Fruit fly (Drosophila melanogaster) whole organism, embryonic: ENCODE measurements around the gene CG17202.

Experiments
- Antp ChIP-seq: fragments of 200-800 bp; sonication (Bioruptor generic); optimal IDR thresholded peaks from 3 replicates; lab custom pipeline; 2016; ENCODE audit warnings: missing biosample characterization, missing genetic modification characterization
- Bgb ChIP-seq: fragments of 200-800 bp; sonication (Bioruptor generic); IDR thresholded peaks from 2 replicates; pipeline ENCODE4 v1.3.6; 2022; ENCODE audit warnings: missing biosample characterization, missing genetic modification characterization; ENCODE audit not compliant: partially characterized antibody
- Blimp-1 ChIP-seq: fragments of 200-800 bp; sonication (Bioruptor generic); optimal IDR thresholded peaks from 3 replicates; lab custom pipeline; 2018; ENCODE audit warnings: missing biosample characterization, missing genetic modification characterization, mild to moderate bottlenecking, moderate library complexity, missing genetic modification reagents
- Bteb2 ChIP-seq: fragments of 200-800 bp; sonication (Bioruptor generic); optimal IDR thresholded peaks from 2 replicates; lab custom pipeline; 2016; ENCODE audit warnings: missing biosample characterization, missing genetic modification characterization
- CG11723 ChIP-seq: fragments of 200-800 bp; sonication (Bioruptor generic); optimal IDR thresholded peaks from 2 replicates; lab custom pipeline; 2017; ENCODE audit warnings: missing biosample characterization, mild to moderate bottlenecking, missing genetic modification characterization
- CG12942 ChIP-seq: fragments of 200-800 bp; sonication (Bioruptor generic); optimal IDR thresholded peaks from 3 replicates; lab custom pipeline; 2016; ENCODE audit warnings: missing biosample characterization, missing genetic modification characterization
- CG13123 ChIP-seq: fragments of 200-800 bp; sonication (Bioruptor generic); optimal IDR thresholded peaks from 2 replicates; lab custom pipeline; 2016; ENCODE audit warnings: missing biosample characterization, missing genetic modification characterization
- CG16779 ChIP-seq: fragments of 200-800 bp; sonication (Bioruptor generic); IDR thresholded peaks from 2 replicates; pipeline ENCODE4 v1.3.6; 2022; ENCODE audit warnings: missing biosample characterization, missing genetic modification characterization
- CG16815 ChIP-seq: fragments of 200-800 bp; sonication (Bioruptor generic); optimal IDR thresholded peaks from 3 replicates; lab custom pipeline; 2017; ENCODE audit warnings: missing biosample characterization, mild to moderate bottlenecking, missing genetic modification characterization
- CG17912 ChIP-seq: fragments of 200-800 bp; sonication (Bioruptor generic); optimal IDR thresholded peaks from 2 replicates; lab custom pipeline; 2018; ENCODE audit warnings: missing biosample characterization, mild to moderate bottlenecking, missing genetic modification characterization
- CG18764 ChIP-seq: fragments of 200-800 bp; sonication (Bioruptor generic); optimal IDR thresholded peaks from 3 replicates; lab custom pipeline; 2016; ENCODE audit warnings: missing biosample characterization, missing genetic modification characterization
- CG2202 ChIP-seq: fragments of 200-800 bp; sonication (Bioruptor generic); optimal IDR thresholded peaks from 2 replicates; lab custom pipeline; 2018; ENCODE audit warnings: missing biosample characterization, mild to moderate bottlenecking, missing genetic modification characterization
- CG2678 ChIP-seq: fragments of 200-800 bp; sonication (Bioruptor generic); optimal IDR thresholded peaks from 3 replicates; lab custom pipeline; 2019; ENCODE audit warnings: missing biosample characterization, mild to moderate bottlenecking, missing genetic modification characterization, moderate library complexity
- CG3163 ChIP-seq: fragments of 200-800 bp; sonication (Bioruptor generic); optimal IDR thresholded peaks from 3 replicates; lab custom pipeline; 2016; ENCODE audit warnings: missing biosample characterization, missing genetic modification characterization
- CG3726 ChIP-seq: fragments of 200-800 bp; sonication (Bioruptor generic); IDR thresholded peaks from 3 replicates; pipeline ENCODE4, ENCODE4 v1.3.6; 2022; ENCODE audit warnings: missing biosample characterization, missing genetic modification characterization
- CG4360 ChIP-seq: fragments of 200-800 bp; sonication (Bioruptor generic); IDR thresholded peaks from 2 replicates; pipeline ENCODE4 v1.3.6; 2022; ENCODE audit warnings: missing biosample characterization, missing genetic modification characterization
- CG43689 ChIP-seq: fragments of 200-800 bp; sonication (Bioruptor generic); IDR thresholded peaks from 2 replicates; pipeline ENCODE4 v1.3.6; 2022; ENCODE audit warnings: missing biosample characterization, missing genetic modification characterization
- CG6765 ChIP-seq: fragments of 200-800 bp; sonication (Bioruptor generic); optimal IDR thresholded peaks from 3 replicates; lab custom pipeline; 2017; ENCODE audit warnings: missing biosample characterization, mild to moderate bottlenecking, missing genetic modification characterization
- CG6791 ChIP-seq: fragments of 200-800 bp; sonication (Bioruptor generic); IDR thresholded peaks from 3 replicates; pipeline ENCODE4 v1.3.6; 2022; ENCODE audit warnings: missing biosample characterization, missing genetic modification characterization; ENCODE audit not compliant: partially characterized antibody
- CG7987 ChIP-seq: fragments of 200-800 bp; sonication (Bioruptor generic); optimal IDR thresholded peaks from 2 replicates; lab custom pipeline; 2018; ENCODE audit warnings: missing biosample characterization, mild to moderate bottlenecking, missing genetic modification characterization, moderate library complexity
- CG8290 ChIP-seq, 3 experiments: fragments of 200-800 bp; sonication (Bioruptor generic); optimal IDR thresholded peaks; 2 replicates each; lab custom pipeline; 2016 to 2019; ENCODE audit warnings: missing biosample characterization in 3 of 3, missing genetic modification characterization in 3 of 3, mild to moderate bottlenecking in 2 of 3, moderate library complexity in 1 of 3
- Dfd ChIP-seq, 2 experiments: fragments of >200 bp; optimal IDR thresholded peaks; 2 replicates each; lab custom pipeline; 2017; ENCODE audit warnings: missing biosample characterization in 2 of 2, missing genetic modification characterization in 2 of 2
- Dip3 ChIP-seq: fragments of 200-800 bp; sonication (Bioruptor generic); optimal IDR thresholded peaks from 3 replicates; lab custom pipeline; 2016; ENCODE audit warnings: missing biosample characterization, missing genetic modification characterization
- Dp ChIP-seq: fragments of 200-800 bp; sonication (Bioruptor generic); optimal IDR thresholded peaks from 2 replicates; lab custom pipeline; 2018; ENCODE audit warnings: missing biosample characterization, mild to moderate bottlenecking, missing genetic modification characterization, moderate library complexity
- Drgx ChIP-seq: fragments of 200-800 bp; sonication (Bioruptor generic); IDR thresholded peaks from 2 replicates; pipeline ENCODE4 v1.3.6; 2022; ENCODE audit warnings: missing biosample characterization, missing genetic modification characterization
- E2f2 ChIP-seq: fragments of 200-800 bp; sonication (Bioruptor generic); IDR thresholded peaks from 2 replicates; pipeline ENCODE4 v1.3.6; 2022; ENCODE audit warnings: missing biosample characterization, missing genetic modification characterization
- Elba2 ChIP-seq: fragments of 200-800 bp; sonication (Bioruptor generic); optimal IDR thresholded peaks from 3 replicates; lab custom pipeline; 2016; ENCODE audit warnings: missing biosample characterization, missing genetic modification characterization
- HHEX ChIP-seq: fragments of 200-800 bp; sonication (Bioruptor generic); optimal IDR thresholded peaks from 3 replicates; lab custom pipeline; 2017; ENCODE audit warnings: missing biosample characterization, mild to moderate bottlenecking, missing genetic modification characterization, missing genetic modification reagents
- HLH3B ChIP-seq: fragments of 200-800 bp; sonication (Bioruptor generic); IDR thresholded peaks from 2 replicates; pipeline ENCODE4 v1.3.6; 2022; ENCODE audit warnings: missing biosample characterization, missing genetic modification characterization
- Hr3 ChIP-seq: fragments of 200-800 bp; sonication (Bioruptor generic); optimal IDR thresholded peaks from 3 replicates; lab custom pipeline; 2016; ENCODE audit warnings: missing biosample characterization, missing genetic modification characterization
- Ptx1 ChIP-seq: fragments of 200-800 bp; sonication (Bioruptor generic); IDR thresholded peaks from 2 replicates; pipeline ENCODE4 v1.3.6; 2022; ENCODE audit warnings: missing biosample characterization, missing genetic modification characterization
- Side ChIP-seq: fragments of 200-800 bp; sonication (Bioruptor generic); optimal IDR thresholded peaks from 2 replicates; lab custom pipeline; 2016; ENCODE audit warnings: missing biosample characterization, missing genetic modification characterization
- Spps ChIP-seq: fragments of 200-800 bp; sonication (Bioruptor generic); optimal IDR thresholded peaks from 2 replicates; lab custom pipeline; 2018; ENCODE audit warnings: missing biosample characterization, mild to moderate bottlenecking, missing genetic modification characterization
- Sry-β ChIP-seq: fragments of 200-800 bp; sonication (Bioruptor generic); optimal IDR thresholded peaks from 2 replicates; lab custom pipeline; 2018; ENCODE audit warnings: missing biosample characterization, mild to moderate bottlenecking, missing genetic modification characterization, moderate library complexity
- Xrp1 ChIP-seq: fragments of 200-800 bp; sonication (Bioruptor generic); IDR thresholded peaks from 2 replicates; pipeline ENCODE4 v1.3.6; 2022; ENCODE audit warnings: missing biosample characterization, missing genetic modification characterization
- bigmax ChIP-seq: fragments of 200-800 bp; sonication (Bioruptor generic); optimal IDR thresholded peaks from 2 replicates; lab custom pipeline; 2018; ENCODE audit warnings: missing biosample characterization, mild to moderate bottlenecking, missing genetic modification characterization
- br ChIP-seq: fragments of >200 bp; optimal IDR thresholded peaks from 2 replicates; lab custom pipeline; 2017
- croc ChIP-seq: fragments of 200-800 bp; sonication (Bioruptor generic); conservative IDR thresholded peaks from 3 replicates; pipeline ENCODE4 v1.3.6; 2022; ENCODE audit warnings: missing biosample characterization, missing genetic modification characterization
- crol ChIP-seq: fragments of 200-800 bp; sonication (Bioruptor generic); IDR thresholded peaks from 2 replicates; pipeline ENCODE4 v1.3.6; 2022; ENCODE audit warnings: missing biosample characterization, missing genetic modification characterization
- dan ChIP-seq: fragments of 200-800 bp; sonication (Bioruptor generic); IDR thresholded peaks from 2 replicates; pipeline ENCODE4 v1.3.6; 2022; ENCODE audit warnings: missing biosample characterization, missing genetic modification characterization
- dpn ChIP-seq, 2 experiments: fragments of 200-800 bp; sonication (Bioruptor generic); optimal IDR thresholded peaks; 3 replicates each; lab custom pipeline; 2016; ENCODE audit warnings: missing biosample characterization in 2 of 2, missing genetic modification characterization in 2 of 2
- fru ChIP-seq: fragments of >200 bp; optimal IDR thresholded peaks from 2 replicates; lab custom pipeline; 2017
- klu ChIP-seq: fragments of 200-800 bp; sonication (Bioruptor generic); IDR thresholded peaks from 2 replicates; pipeline ENCODE4 v1.3.6; 2022; ENCODE audit warnings: missing biosample characterization, missing genetic modification characterization
- luna ChIP-seq: fragments of 200-800 bp; sonication (Bioruptor generic); optimal IDR thresholded peaks from 2 replicates; lab custom pipeline; 2016; ENCODE audit warnings: missing biosample characterization, missing genetic modification characterization
- odd ChIP-seq: fragments of 200-800 bp; sonication (Bioruptor generic); optimal IDR thresholded peaks from 2 replicates; lab custom pipeline; 2017; ENCODE audit warnings: missing biosample characterization, mild to moderate bottlenecking, missing genetic modification characterization
- onecut ChIP-seq: fragments of 200-800 bp; sonication (Bioruptor generic); IDR thresholded peaks from 2 replicates; pipeline ENCODE4 v1.3.6; 2022; ENCODE audit warnings: missing biosample characterization, missing genetic modification characterization
- prd ChIP-seq, 3 experiments: fragments of >200 bp in 2 of 3; fragments of 200-800 bp in 1 of 3; sonication (Bioruptor generic) in 1 of 3; optimal IDR thresholded peaks in 2 of 3; IDR thresholded peaks in 1 of 3; 2 replicates in 2 of 3; 3 replicates in 1 of 3; pipeline versions ENCODE4 v1.3.6 to Lab custom; 2017 to 2022; ENCODE audit warnings: missing biosample characterization in 1 of 3, missing genetic modification characterization in 1 of 3
- row ChIP-seq: fragments of 200-800 bp; sonication (Bioruptor generic); IDR thresholded peaks from 3 replicates; pipeline ENCODE4 v1.3.6; 2022; ENCODE audit warnings: missing biosample characterization, missing genetic modification characterization
- salm ChIP-seq: fragments of 200-800 bp; sonication (Bioruptor generic); optimal IDR thresholded peaks from 2 replicates; lab custom pipeline; 2018; ENCODE audit warnings: missing biosample characterization, mild to moderate bottlenecking, missing genetic modification characterization
- sc ChIP-seq, 3 experiments: fragments of >200 bp in 2 of 3; fragments of 200-800 bp in 1 of 3; sonication (Bioruptor generic) in 1 of 3; optimal IDR thresholded peaks; 2 replicates in 2 of 3; 3 replicates in 1 of 3; lab custom pipeline; 2017; ENCODE audit warnings: mild to moderate bottlenecking in 1 of 3, missing biosample characterization in 1 of 3, missing genetic modification characterization in 1 of 3, missing genetic modification reagents in 1 of 3
- unc-4 ChIP-seq: fragments of 200-800 bp; sonication (Bioruptor generic); IDR thresholded peaks from 2 replicates; pipeline ENCODE4 v1.3.6; 2022; ENCODE audit warnings: missing biosample characterization, missing genetic modification characterization; ENCODE audit not compliant: partially characterized antibody

Gene CG17202

dm6 chr3R:12422379-12422975, at the start of gene CG17202, which contains the start of gene Scgbeta (continued):
- no peak for TF ChIP-seq CG3726 (GFP tag; lab: Robert Waterston, UW)
- TF ChIP-seq HLH3B (GFP tag; lab: Robert Waterston, UW) = no peak
- peak; percentile 89 for TF ChIP-seq row (GFP tag; lab: Robert Waterston, UW)
- no peak for TF ChIP-seq Ptx1 (GFP tag; lab: Robert Waterston, UW)
- no peak for TF ChIP-seq CG17912 (GFP tag; lab: Kevin White, UChicago)
- no peak for TF ChIP-seq Antp (GFP tag; lab: Kevin White, UChicago)
- no peak for TF ChIP-seq HHEX
- TF ChIP-seq Xrp1 (GFP tag; lab: Robert Waterston, UW) = no peak
- no peak for TF ChIP-seq Elba2 (GFP tag; lab: Kevin White, UChicago)
- no peak for TF ChIP-seq crol (GFP tag; lab: Robert Waterston, UW)
- TF ChIP-seq bigmax = no peak
- no peak for TF ChIP-seq CG43689 (GFP tag; lab: Robert Waterston, UW)
- TF ChIP-seq CG2202 = no peak
- no peak for TF ChIP-seq salm (tag; lab: Kevin White, UChicago)
- peak; percentile 33; the same call in 1 of the 2 replicates for TF ChIP-seq Bgb (GFP tag; lab: Robert Waterston, UW)
- no peak for TF ChIP-seq CG11723 (GFP tag; lab: Kevin White, UChicago)
- TF ChIP-seq CG3163 = no peak
- no peak for TF ChIP-seq odd
- TF ChIP-seq br (lab: Kevin White, UChicago) = no peak
- TF ChIP-seq klu = no peak
- no peak for TF ChIP-seq Blimp-1
- TF ChIP-seq CG2678 (tag; lab: Kevin White, UChicago) = no peak
- peak; percentile 66 for TF ChIP-seq Dp (GFP tag; lab: Kevin White, UChicago)
- TF ChIP-seq fru = no peak
- TF ChIP-seq E2f2 (GFP tag; lab: Robert Waterston, UW) = peak; percentile 72
- TF ChIP-seq CG16815 (GFP tag; lab: Kevin White, UChicago) = no peak
- TF ChIP-seq CG13123 = no peak
- TF ChIP-seq CG12942 = no peak
- TF ChIP-seq CG16779 (GFP tag; lab: Robert Waterston, UW) = no peak
- peak; percentile 11 for TF ChIP-seq Side (GFP tag; lab: Kevin White, UChicago)
- no peak for TF ChIP-seq CG6791 (GFP tag; lab: Robert Waterston, UW)
- TF ChIP-seq Hr3 = no peak
- peak; percentile 29 for TF ChIP-seq onecut (GFP tag; lab: Robert Waterston, UW)
- TF ChIP-seq sc (optimal IDR thresholded peaks at IDR 0.05; lab: Kevin White, UChicago) = no peak
- no peak for TF ChIP-seq sc (GFP tag; optimal IDR thresholded peaks at IDR 0.05; lab: Kevin White, UChicago)
- no peak for TF ChIP-seq croc (GFP tag; lab: Robert Waterston, UW)
- TF ChIP-seq unc-4 = no peak
- no peak for TF ChIP-seq Sry-β (GFP tag; lab: Kevin White, UChicago)
- no peak for TF ChIP-seq CG18764 (GFP tag; lab: Kevin White, UChicago)
- no peak for TF ChIP-seq prd (optimal IDR thresholded peaks at IDR 0.05; lab: Kevin White, UChicago)
- TF ChIP-seq prd (GFP tag; IDR thresholded peaks at IDR 0.05; lab: Robert Waterston, UW) = no peak
- no peak for TF ChIP-seq Drgx (GFP tag; lab: Robert Waterston, UW)
- no peak for TF ChIP-seq Spps
- TF ChIP-seq Bteb2 = peak; percentile 7
- no peak for TF ChIP-seq Dip3 (GFP tag; lab: Kevin White, UChicago)
- TF ChIP-seq CG8290 (GFP tag; optimal IDR thresholded peaks at IDR 0.05; lab: Kevin White, UChicago) = no peak
- no peak for TF ChIP-seq CG8290 (tag; optimal IDR thresholded peaks at IDR 0.05; lab: Kevin White, UChicago)
- no peak for TF ChIP-seq CG6765 (GFP tag; lab: Kevin White, UChicago)
- TF ChIP-seq CG7987 = no peak
- no peak for TF ChIP-seq dan (GFP tag; lab: Robert Waterston, UW)
- no peak for TF ChIP-seq luna (GFP tag; lab: Kevin White, UChicago)
- TF ChIP-seq Dfd (GFP tag; optimal IDR thresholded peaks at IDR 0.05; lab: Kevin White, UChicago) = no peak
- TF ChIP-seq dpn (GFP tag; optimal IDR thresholded peaks at IDR 0.05; lab: Kevin White, UChicago) = peak in 1 of 2 experiments; percentile 17
- no peak for TF ChIP-seq CG4360 (GFP tag; lab: Robert Waterston, UW)
